Fruit fly (Drosophila melanogaster): ENCODE measurements around the gene mRpL11.

The mRpL11 gene

dm6 chr3R:14479623-14480194 is 31.9 kb upstream of the mRpL11 start (continued):
- TF ChIP-seq CG10543 (GFP tag; optimal IDR thresholded peaks at IDR 0.05) (peak; percentile 63), CG3281 (GFP tag; optimal IDR thresholded peaks at IDR 0.05) (peak; percentile 52), CG15073 (GFP tag; optimal IDR thresholded peaks at IDR 0.05) (no peak), CG1233 (GFP tag; optimal IDR thresholded peaks at IDR 0.05) (peak; percentile 36), sug (tag; optimal IDR thresholded peaks at IDR 0.05) (peak; percentile 33)

- TF ChIP-seq stwl (tag; optimal IDR thresholded peaks at IDR 0.05): peak; percentile 12
- TF ChIP-seq caup (GFP tag; optimal IDR thresholded peaks at IDR 0.05; ENCODE audit: severe bottlenecking): peak; percentile 21
- no peak for TF ChIP-seq CG9609 (GFP tag; optimal IDR thresholded peaks at IDR 0.05)
- TF ChIP-seq PHDP (tag; optimal IDR thresholded peaks at IDR 0.05): peak; percentile 1
- peak; percentile 1 for TF ChIP-seq ERR (GFP tag; optimal IDR thresholded peaks at IDR 0.05)
- no peak for TF ChIP-seq bowl (GFP tag; IDR thresholded peaks at IDR 0.05)
- TF ChIP-seq chn (GFP tag; optimal IDR thresholded peaks at IDR 0.05): no peak
- peak; percentile 11 for TF ChIP-seq CG12299 (tag; optimal IDR thresholded peaks at IDR 0.05)
- no peak for TF ChIP-seq bab2 (GFP tag; optimal IDR thresholded peaks at IDR 0.05)
- TF ChIP-seq sqz (GFP tag; optimal IDR thresholded peaks at IDR 0.05): no peak
- TF ChIP-seq mld (GFP tag; IDR thresholded peaks at IDR 0.05; ENCODE audit: partially characterized antibody): peak; percentile 12; the same call in 1 of the 3 replicates
- peak; percentile 35 for TF ChIP-seq corto (GFP tag; optimal IDR thresholded peaks at IDR 0.05)
- peak; percentile 84 for TF ChIP-seq chm (GFP tag; IDR thresholded peaks at IDR 0.05)
- TF ChIP-seq lbe (GFP tag; optimal IDR thresholded peaks at IDR 0.05): peak; percentile 50
- TF ChIP-seq Sin3A (optimal IDR thresholded peaks at IDR 0.05): no peak
- TF ChIP-seq Med (GFP tag): peak; percentile 89
- 0 out of 2 replicates have a peak, but pooled peaks have one; percentile 21 for TF ChIP-seq ato (GFP tag; IDR thresholded peaks at IDR 0.05; ENCODE audit: partially characterized antibody)
- TF ChIP-seq HmgD (GFP tag; optimal IDR thresholded peaks at IDR 0.05): peak; percentile 4
- 0 out of 3 replicates have a peak, but pooled peaks have one; percentile 53 for TF ChIP-seq so (GFP tag; IDR thresholded peaks at IDR 0.05)
- peak; percentile 56; the same call in 1 of the 2 replicates for TF ChIP-seq vvl (GFP tag; IDR thresholded peaks at IDR 0.05)
- TF ChIP-seq CG13624 (GFP tag; optimal IDR thresholded peaks at IDR 0.05): no peak
- TF ChIP-seq ci (GFP tag; IDR thresholded peaks at IDR 0.05): peak; percentile 39; the same call in 1 of the 3 replicates
- peak in 1 of 2 experiments; percentile 11 for TF ChIP-seq Pdp1 (GFP tag; optimal IDR thresholded peaks at IDR 0.05)
- TF ChIP-seq sens (GFP tag): peak; percentile 88
- no peak for TF ChIP-seq sd (tag; optimal IDR thresholded peaks at IDR 0.05)
- peak; percentile 34; the same call in 1 of the 2 replicates for TF ChIP-seq Bgb (GFP tag; IDR thresholded peaks at IDR 0.05; ENCODE audit: partially characterized antibody)
- TF ChIP-seq Dad (GFP tag; optimal IDR thresholded peaks at IDR 0.05): no peak
- peak in 1 of 2 experiments; percentile 5 for TF ChIP-seq insv (GFP tag; optimal IDR thresholded peaks at IDR 0.05)
- peak; percentile 34 for TF ChIP-seq CG15269 (tag; optimal IDR thresholded peaks at IDR 0.05)
- peak in 1 of 2 experiments; percentile 0 for TF ChIP-seq bsh (GFP tag; optimal IDR thresholded peaks at IDR 0.05)
- TF ChIP-seq CG34376 (GFP tag; optimal IDR thresholded peaks at IDR 0.05): peak; percentile 1
- peak; percentile 59 for TF ChIP-seq nom (GFP tag; optimal IDR thresholded peaks at IDR 0.05)
- peak; percentile 75 for TF ChIP-seq CG17568 (GFP tag; optimal IDR thresholded peaks at IDR 0.05)
- TF ChIP-seq kay (GFP tag; optimal IDR thresholded peaks at IDR 0.05): no peak
- peak; percentile 100 for TF ChIP-seq CG5180 (GFP tag; optimal IDR thresholded peaks at IDR 0.05)
- peak; percentile 97 for TF ChIP-seq her (GFP tag; optimal IDR thresholded peaks at IDR 0.05)
- peak; percentile 50 for TF ChIP-seq gro (GFP tag; optimal IDR thresholded peaks at IDR 0.05)
- TF ChIP-seq CG14441 (GFP tag; IDR thresholded peaks at IDR 0.05): no peak
- TF ChIP-seq Jarid2 (GFP tag; optimal IDR thresholded peaks at IDR 0.05): peak; percentile 99
- no peak for TF ChIP-seq Bteb2 (GFP tag; optimal IDR thresholded peaks at IDR 0.05)
- 0 out of 3 replicates have a peak, but pooled peaks have one; percentile 16 for TF ChIP-seq z (GFP tag; IDR thresholded peaks at IDR 0.05)
- TF ChIP-seq Scr (GFP tag; IDR thresholded peaks at IDR 0.05; ENCODE audit: partially characterized antibody): peak; percentile 18; the same call in 1 of the 2 replicates
Observed at dm6 chr3R:14481569-14481968, 30.1 kb upstream of the mRpL11 start, which contains the start of gene cv-c. Gene cv-c (minus strand): TSS chr3R:14481713.

Data from whole organism, embryonic.